Worm (Caenorhabditis elegans): ENCODE measurements around the gene Y43F8C.11.

Gene Y43F8C.11

DNA sequence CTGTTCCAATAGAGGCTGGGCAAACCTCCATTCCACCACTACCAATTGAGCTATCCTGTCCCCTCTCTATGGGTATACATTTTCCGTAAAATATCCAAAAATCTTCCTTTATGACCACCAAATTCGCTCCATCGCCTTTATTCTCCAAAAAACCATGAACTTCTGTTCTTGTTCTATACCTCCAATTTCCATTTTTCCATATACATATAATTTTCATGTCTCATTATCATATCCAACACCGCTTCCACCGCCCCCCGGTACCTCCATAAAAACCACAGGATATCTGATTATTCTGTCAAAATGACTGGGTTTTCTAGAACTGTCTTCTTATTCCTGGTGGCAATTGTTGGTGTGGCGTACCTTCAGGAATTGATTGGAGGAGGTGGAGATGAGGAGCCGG is 45.8 kb downstream of the Y43F8C.11 start, which contains the start of gene Y43F8C.17:
Gene Y43F8C.17 (plus strand): TSS at position 301 of the 400 bp plus-strand sequence.
- no peak for TF ChIP-seq nhr-11 (tag; optimal IDR thresholded peaks at IDR 0.05)
- TF ChIP-seq tbx-2 (tag; optimal IDR thresholded peaks at IDR 0.05) = no peak
- TF ChIP-seq nhr-12 (tag; optimal IDR thresholded peaks at IDR 0.05) = no peak
- TF ChIP-seq elt-2 (tag; optimal IDR thresholded peaks at IDR 0.05) = no peak
- TF ChIP-seq egl-27 (tag; optimal IDR thresholded peaks at IDR 0.05) = no peak
- no peak for TF ChIP-seq mml-1 (tag; optimal IDR thresholded peaks at IDR 0.05)
- TF ChIP-seq nhr-77 (tag; optimal IDR thresholded peaks at IDR 0.05) = no peak

DNA sequence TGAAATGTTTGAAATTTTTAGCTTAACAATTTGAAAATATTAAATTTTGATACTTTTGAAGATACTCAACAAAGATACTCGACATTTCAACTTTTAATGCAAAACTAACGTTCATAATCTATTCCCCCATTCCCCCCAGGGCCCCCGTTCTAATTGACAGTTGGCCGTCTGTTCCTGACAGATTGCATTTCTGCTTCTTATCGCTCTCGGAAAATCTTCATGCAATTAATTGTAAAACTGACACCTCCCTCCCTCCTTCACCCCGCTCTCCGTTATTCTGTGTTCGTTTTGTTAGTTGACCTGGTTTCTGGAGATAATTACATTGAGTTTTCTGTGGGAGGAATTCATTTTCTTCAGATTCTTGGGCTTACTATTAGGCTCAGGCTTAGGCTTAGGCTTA is 47.9 kb downstream of the Y43F8C.11 start:
- TF ChIP-seq elt-1 (tag; optimal IDR thresholded peaks at IDR 0.05) = no peak
- TF ChIP-seq mml-1 (tag; optimal IDR thresholded peaks at IDR 0.05) = no peak
- TF ChIP-seq elt-2 (tag; optimal IDR thresholded peaks at IDR 0.05) = no peak
- no peak for TF ChIP-seq egl-27 (tag; optimal IDR thresholded peaks at IDR 0.05)
- TF ChIP-seq elt-3 (tag; optimal IDR thresholded peaks at IDR 0.05) = no peak
- TF ChIP-seq ama-1 (optimal IDR thresholded peaks at IDR 0.05) = no peak
- no peak for TF ChIP-seq daf-12 (tag; optimal IDR thresholded peaks at IDR 0.05)
- TF ChIP-seq nhr-28 (tag; optimal IDR thresholded peaks at IDR 0.05) = no peak
- no peak for TF ChIP-seq nhr-67 (tag; optimal IDR thresholded peaks at IDR 0.05)
- TF ChIP-seq nhr-77 (tag; optimal IDR thresholded peaks at IDR 0.05) = no peak
- TF ChIP-seq sea-2 (GFP tag; optimal IDR thresholded peaks at IDR 0.05) = no peak
- no peak for TF ChIP-seq pha-4 (tag; optimal IDR thresholded peaks at IDR 0.05)
- TF ChIP-seq pqm-1 (tag; optimal IDR thresholded peaks at IDR 0.05) = no peak
- no peak for TF ChIP-seq ceh-16 (tag; optimal IDR thresholded peaks at IDR 0.05)
- no peak for TF ChIP-seq ceh-9 (tag; optimal IDR thresholded peaks at IDR 0.05)
- no peak for TF ChIP-seq nfya-1 (tag; optimal IDR thresholded peaks at IDR 0.05; ENCODE audit: insufficient read depth)
- no peak for TF ChIP-seq ceh-28 (tag; optimal IDR thresholded peaks at IDR 0.05)
- TF ChIP-seq nhr-237 (tag; optimal IDR thresholded peaks at IDR 0.05) = no peak
- no peak for TF ChIP-seq nhr-25 (tag; optimal IDR thresholded peaks at IDR 0.05)
- TF ChIP-seq lsy-12 (tag; optimal IDR thresholded peaks at IDR 0.05) = no peak

DNA sequence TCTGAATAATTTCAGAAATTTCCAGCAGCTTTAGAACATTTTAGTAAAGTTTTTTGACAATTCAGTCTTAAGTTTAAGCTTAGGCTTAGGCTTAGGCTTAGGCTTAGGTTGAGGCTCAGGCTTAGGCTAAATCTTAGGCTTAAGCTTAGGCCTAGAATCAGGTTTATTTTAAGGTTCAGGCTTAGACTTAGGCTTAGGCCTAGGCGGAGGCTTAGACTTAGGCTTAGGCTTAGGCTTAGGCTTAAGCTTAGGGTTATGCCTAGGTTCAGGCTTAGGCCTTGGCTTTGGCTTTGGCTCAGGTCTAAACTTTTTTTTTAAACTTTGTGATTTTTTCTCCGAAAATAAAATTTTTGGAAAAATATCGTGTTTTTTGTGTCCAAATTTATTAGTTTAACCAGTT is 48.6 kb downstream of the Y43F8C.11 start:
- TF ChIP-seq nhr-43 (tag; optimal IDR thresholded peaks at IDR 0.05; ENCODE audit: poor library complexity, severe bottlenecking) = no peak
- no peak for TF ChIP-seq nhr-23 (tag; optimal IDR thresholded peaks at IDR 0.05)
- TF ChIP-seq pqm-1 (tag; optimal IDR thresholded peaks at IDR 0.05) = no peak
- TF ChIP-seq elt-3 (tag; optimal IDR thresholded peaks at IDR 0.05) = no peak

DNA sequence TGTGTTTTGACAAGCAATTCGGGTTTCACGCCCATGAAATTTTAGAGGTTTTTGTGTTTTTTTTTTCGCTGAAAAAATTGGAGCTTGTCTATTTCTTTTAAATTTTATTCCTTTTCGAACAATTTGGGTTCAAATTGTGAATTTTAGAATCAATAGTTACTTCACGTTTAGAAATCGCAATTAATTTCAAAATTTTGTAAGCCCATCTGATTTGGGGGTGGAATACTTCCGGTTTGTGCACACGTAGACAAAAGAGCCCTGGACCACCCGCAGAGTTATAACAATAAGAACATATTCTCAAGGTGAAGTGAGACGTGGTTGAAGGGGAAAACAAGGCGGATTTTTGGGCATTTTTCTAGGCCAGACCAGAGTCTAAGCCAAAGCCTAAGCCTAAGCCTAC is 49.2 kb downstream of the Y43F8C.11 start, which contains the start of gene Y116F11A.6:
Gene Y116F11A.6 (plus strand): TSS at position 301 of the 400 bp plus-strand sequence.
- no peak for TF ChIP-seq tbx-2 (tag; optimal IDR thresholded peaks at IDR 0.05)
- TF ChIP-seq ceh-82 (tag; optimal IDR thresholded peaks at IDR 0.05) = no peak
- no peak for TF ChIP-seq elt-3 (tag; optimal IDR thresholded peaks at IDR 0.05)
